Fruit fly (Drosophila melanogaster): ENCODE data around the gene CG11403.

CG11403 gene

DNA sequence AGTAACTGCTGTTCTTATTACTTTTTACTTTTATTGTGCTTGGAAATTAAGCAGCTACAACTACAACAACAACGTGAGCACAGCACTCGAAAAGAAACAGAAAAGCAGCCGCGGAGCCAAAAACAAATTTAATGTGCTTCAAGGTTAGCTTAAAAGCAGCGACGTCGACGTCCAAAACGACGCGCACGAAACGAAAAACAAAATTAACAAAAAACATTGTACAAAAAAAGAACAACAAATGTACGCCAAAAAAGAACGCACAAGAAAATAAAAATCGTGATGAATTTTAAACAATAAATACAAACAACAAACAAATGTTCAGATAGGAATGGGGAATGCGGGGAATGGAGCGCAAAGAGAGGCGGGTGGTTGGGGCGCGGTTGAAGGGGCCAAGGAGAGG lies 31.4 kb upstream of the CG11403 start:
- TF ChIP-seq esg (GFP tag; conservative IDR thresholded peaks at IDR 0.05): no peak
- 0 out of 2 replicates have a peak, but pooled peaks have one; percentile 25 for TF ChIP-seq crol (GFP tag; IDR thresholded peaks at IDR 0.05)
- no peak for TF ChIP-seq wdn (GFP tag; IDR thresholded peaks at IDR 0.05)
- TF ChIP-seq pnt (GFP tag; optimal IDR thresholded peaks at IDR 0.05): no peak
- peak; percentile 84 for TF ChIP-seq sd (tag; optimal IDR thresholded peaks at IDR 0.05)
- TF ChIP-seq chn (GFP tag; optimal IDR thresholded peaks at IDR 0.05): no peak
- TF ChIP-seq Doc2 (GFP tag; IDR thresholded peaks at IDR 0.05): no peak
- TF ChIP-seq Hmr (GFP tag; optimal IDR thresholded peaks at IDR 0.05): no peak
- no peak for TF ChIP-seq Elba2 (GFP tag; optimal IDR thresholded peaks at IDR 0.05)
- TF ChIP-seq CG8359 (GFP tag; optimal IDR thresholded peaks at IDR 0.05; ENCODE audit: borderline replicate concordance): no peak
- TF ChIP-seq CG7745 (tag; optimal IDR thresholded peaks at IDR 0.05): no peak
- no peak for TF ChIP-seq CG13424 (tag; optimal IDR thresholded peaks at IDR 0.05)
- no peak for TF ChIP-seq CG11398 (GFP tag; optimal IDR thresholded peaks at IDR 0.05)
- no peak for TF ChIP-seq CG7928 (GFP tag; optimal IDR thresholded peaks at IDR 0.05)
- TF ChIP-seq CG12769 (tag; optimal IDR thresholded peaks at IDR 0.05): peak; percentile 13
- no peak for TF ChIP-seq CG7357 (GFP tag; IDR thresholded peaks at IDR 0.05)
- no peak for TF ChIP-seq oc (tag; optimal IDR thresholded peaks at IDR 0.05)
- no peak for TF ChIP-seq amos (GFP tag; IDR thresholded peaks at IDR 0.05; ENCODE audit: partially characterized antibody)
- TF ChIP-seq chinmo (GFP tag; IDR thresholded peaks at IDR 0.05; ENCODE audit: partially characterized antibody): 0 out of 4 replicates have a peak, but pooled peaks have one; percentile 47
- no peak for TF ChIP-seq Nf-YB (GFP tag; optimal IDR thresholded peaks at IDR 0.05)
- peak; percentile 51 for TF ChIP-seq pfk (GFP tag; optimal IDR thresholded peaks at IDR 0.05)
- no peak for TF ChIP-seq CG5953 (GFP tag; IDR thresholded peaks at IDR 0.05)
- no peak for TF ChIP-seq CG17361 (GFP tag; IDR thresholded peaks at IDR 0.05)
- TF ChIP-seq CG10543 (GFP tag; optimal IDR thresholded peaks at IDR 0.05): no peak
- TF ChIP-seq slp2 (GFP tag; optimal IDR thresholded peaks at IDR 0.05): no peak
- TF ChIP-seq CG32772 (GFP tag; IDR thresholded peaks at IDR 0.05): no peak
- no peak for TF ChIP-seq CoRest (tag; optimal IDR thresholded peaks at IDR 0.05)
- TF ChIP-seq Atf6 (GFP tag; IDR thresholded peaks at IDR 0.05): no peak
- TF ChIP-seq Adf1 (GFP tag; IDR thresholded peaks at IDR 0.05): peak; percentile 71
- no peak for TF ChIP-seq pita (GFP tag; optimal IDR thresholded peaks at IDR 0.05)
- TF ChIP-seq Dip2 (GFP tag; IDR thresholded peaks at IDR 0.05): no peak
- TF ChIP-seq CG17912 (GFP tag; optimal IDR thresholded peaks at IDR 0.05): no peak
- no peak for TF ChIP-seq CG10462 (GFP tag; optimal IDR thresholded peaks at IDR 0.05)

DNA sequence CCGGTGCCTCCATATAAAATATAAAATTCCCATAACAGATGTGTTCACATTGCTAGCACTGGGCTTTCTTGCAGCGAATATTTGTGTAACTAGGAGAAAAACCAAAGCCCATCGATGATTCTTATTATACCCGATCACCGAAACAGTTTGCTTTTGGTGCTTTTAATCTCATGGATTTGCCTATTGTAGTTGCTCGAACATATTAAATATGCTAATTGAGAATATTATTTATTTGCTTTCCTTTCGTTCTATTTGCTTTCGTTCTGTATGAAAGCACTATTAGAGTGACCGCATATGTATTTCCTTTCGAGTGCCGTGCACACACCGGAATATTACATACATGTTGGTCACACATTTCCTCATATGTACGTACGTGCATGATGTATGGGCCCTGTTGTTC lies 31.0 kb upstream of the CG11403 start:
- 0 out of 3 replicates have a peak, but pooled peaks have one; percentile 21 for TF ChIP-seq otp (GFP tag; IDR thresholded peaks at IDR 0.05)
- TF ChIP-seq BtbVII (GFP tag; optimal IDR thresholded peaks at IDR 0.05): peak; percentile 62
- TF ChIP-seq Doc2 (GFP tag; IDR thresholded peaks at IDR 0.05): no peak
- TF ChIP-seq CoRest (tag; optimal IDR thresholded peaks at IDR 0.05): peak; percentile 67
- no peak for TF ChIP-seq CG10321 (GFP tag; IDR thresholded peaks at IDR 0.05)
- TF ChIP-seq Hey (tag; optimal IDR thresholded peaks at IDR 0.05): no peak
- 0 out of 3 replicates have a peak, but pooled peaks have one; percentile 38 for TF ChIP-seq H15 (GFP tag; IDR thresholded peaks at IDR 0.05)
- TF ChIP-seq fu2 (GFP tag; optimal IDR thresholded peaks at IDR 0.05): no peak
- no peak for TF ChIP-seq Rx (GFP tag; IDR thresholded peaks at IDR 0.05)
- peak; percentile 42 for TF ChIP-seq CG15011 (GFP tag; optimal IDR thresholded peaks at IDR 0.05)
- no peak for TF ChIP-seq Chrac-16 (GFP tag; optimal IDR thresholded peaks at IDR 0.05)
- no peak for TF ChIP-seq cas (GFP tag; IDR thresholded peaks at IDR 0.05)
- TF ChIP-seq Lhr (GFP tag; optimal IDR thresholded peaks at IDR 0.05): no peak
- TF ChIP-seq caup (GFP tag; optimal IDR thresholded peaks at IDR 0.05; ENCODE audit: severe bottlenecking): no peak
- TF ChIP-seq CG8388 (GFP tag; optimal IDR thresholded peaks at IDR 0.05): peak; percentile 34
- TF ChIP-seq CG12104 (GFP tag; optimal IDR thresholded peaks at IDR 0.05): no peak
- no peak for TF ChIP-seq CG17612 (GFP tag; IDR thresholded peaks at IDR 0.05)
- peak; percentile 11 for TF ChIP-seq sqz (GFP tag; optimal IDR thresholded peaks at IDR 0.05)
- TF ChIP-seq Bteb2 (GFP tag; optimal IDR thresholded peaks at IDR 0.05): no peak
- TF ChIP-seq CG7839 (tag; optimal IDR thresholded peaks at IDR 0.05): peak; percentile 70
- peak; percentile 1 for TF ChIP-seq ind (GFP tag; optimal IDR thresholded peaks at IDR 0.05)
- no peak for TF ChIP-seq mld (GFP tag; IDR thresholded peaks at IDR 0.05; ENCODE audit: partially characterized antibody)
